Fruit fly (Drosophila melanogaster): ENCODE results near the gene CG5382.

CG5382 gene

dm6 chr3R:22365660-22366195 is at the start of gene CG5382:
Gene CG5382, minus strand, starts transcription at chr3R:22365983.
- TF ChIP-seq Myc (optimal IDR thresholded peaks at IDR 0.05): peak; percentile 48
- no peak for TF ChIP-seq CrebA (GFP tag; optimal IDR thresholded peaks at IDR 0.05; ENCODE audit: borderline replicate concordance)
- TF ChIP-seq Dif (GFP tag; optimal IDR thresholded peaks at IDR 0.05; ENCODE audit: partially characterized antibody): peak; percentile 85
- TF ChIP-seq fru (GFP tag; optimal IDR thresholded peaks at IDR 0.05): no peak
- TF ChIP-seq Hnf4 (GFP tag; optimal IDR thresholded peaks at IDR 0.05): no peak
- TF ChIP-seq woc (GFP tag; optimal IDR thresholded peaks at IDR 0.05): no peak
- TF ChIP-seq sage (GFP tag; optimal IDR thresholded peaks at IDR 0.05): peak; percentile 39
- TF ChIP-seq brk (GFP tag; optimal IDR thresholded peaks at IDR 0.05): no peak
- TF ChIP-seq Vsx2 (GFP tag; optimal IDR thresholded peaks at IDR 0.05; ENCODE audit: partially characterized antibody): peak; percentile 97
- no peak for TF ChIP-seq GATAd (GFP tag; optimal IDR thresholded peaks at IDR 0.05)
- no peak for TF ChIP-seq Dfd (GFP tag; optimal IDR thresholded peaks at IDR 0.05)
- no peak for TF ChIP-seq rgr (GFP tag; optimal IDR thresholded peaks at IDR 0.05)
- TF ChIP-seq N (GFP tag; optimal IDR thresholded peaks at IDR 0.05): no peak

- TF ChIP-seq CG9705 (GFP tag; optimal IDR thresholded peaks at IDR 0.05) (no peak), rgr (GFP tag; optimal IDR thresholded peaks at IDR 0.05) (peak; percentile 59), foxo (GFP tag; optimal IDR thresholded peaks at IDR 0.05) (peak in 1 of 2 experiments; percentile 12), Hnf4 (GFP tag; optimal IDR thresholded peaks at IDR 0.05) (peak; percentile 58), fru (GFP tag; optimal IDR thresholded peaks at IDR 0.05) (peak; percentile 43), h (GFP tag; optimal IDR thresholded peaks at IDR 0.05) (peak; percentile 57), Rel (GFP tag; optimal IDR thresholded peaks at IDR 0.05) (no peak), Rel (tag; optimal IDR thresholded peaks at IDR 0.05) (peak; percentile 33), HLH106 (tag; optimal IDR thresholded peaks at IDR 0.05) (no peak), Mio (GFP tag; optimal IDR thresholded peaks at IDR 0.05) (no peak), sage (GFP tag; optimal IDR thresholded peaks at IDR 0.05) (peak; percentile 23), Hr83 (GFP tag; optimal IDR thresholded peaks at IDR 0.05; ENCODE audit: poor library complexity, severe bottlenecking) (peak; percentile 91), dl (GFP tag; optimal IDR thresholded peaks at IDR 0.05; ENCODE audit: insufficient read depth in 1 of 2, partially characterized antibody in 2 of 2) (no peak), Jra (GFP tag; optimal IDR thresholded peaks at IDR 0.05) (no peak), br (GFP tag; optimal IDR thresholded peaks at IDR 0.05) (peak; percentile 49), Sp1 (GFP tag; optimal IDR thresholded peaks at IDR 0.05) (peak; percentile 34), CrebA (GFP tag; optimal IDR thresholded peaks at IDR 0.05; ENCODE audit: borderline replicate concordance) (no peak), OdsH (GFP tag; optimal IDR thresholded peaks at IDR 0.05) (peak; percentile 59), Hr78 (GFP tag; optimal IDR thresholded peaks at IDR 0.05) (no peak)
These were observed 46.2 kb upstream of the CG5382 start for dm6 chr3R:22411879-22412587.

dm6 chr3R:22410537-22411360 is 45.0 kb upstream of the CG5382 start, which contains the start of the genes CG13850 and lqfR:
Gene CG13850, minus strand, starts transcription at chr3R:22410915.
Gene lqfR, plus strand, starts transcription at chr3R:22411301.
- TF ChIP-seq Myc (optimal IDR thresholded peaks at IDR 0.05) (peak; percentile 99), Hnf4 (GFP tag; optimal IDR thresholded peaks at IDR 0.05) (peak; percentile 86), GATAd (GFP tag; optimal IDR thresholded peaks at IDR 0.05) (peak; percentile 41), lola (GFP tag; optimal IDR thresholded peaks at IDR 0.05) (no peak), ey (GFP tag; optimal IDR thresholded peaks at IDR 0.05) (peak; percentile 75), OdsH (GFP tag; optimal IDR thresholded peaks at IDR 0.05) (peak; percentile 76), Hr83 (GFP tag; optimal IDR thresholded peaks at IDR 0.05; ENCODE audit: poor library complexity, severe bottlenecking) (peak; percentile 59), brk (GFP tag; optimal IDR thresholded peaks at IDR 0.05) (no peak), CG9705 (GFP tag; optimal IDR thresholded peaks at IDR 0.05) (peak; percentile 59), br (GFP tag; optimal IDR thresholded peaks at IDR 0.05) (peak; percentile 77), Dfd (GFP tag; optimal IDR thresholded peaks at IDR 0.05) (no peak), woc (GFP tag; optimal IDR thresholded peaks at IDR 0.05) (peak; percentile 94), Jra (GFP tag; optimal IDR thresholded peaks at IDR 0.05) (peak; percentile 85), Hr78 (GFP tag; optimal IDR thresholded peaks at IDR 0.05) (no peak), h (GFP tag; optimal IDR thresholded peaks at IDR 0.05) (peak; percentile 86), dmrt93B (GFP tag; optimal IDR thresholded peaks at IDR 0.05) (peak; percentile 80), rgr (GFP tag; optimal IDR thresholded peaks at IDR 0.05) (peak; percentile 80), sv (GFP tag; optimal IDR thresholded peaks at IDR 0.05) (peak; percentile 79), CG32264 (GFP tag; optimal IDR thresholded peaks at IDR 0.05) (peak; percentile 3), CrebA (GFP tag; optimal IDR thresholded peaks at IDR 0.05; ENCODE audit: borderline replicate concordance) (no peak), foxo (GFP tag; optimal IDR thresholded peaks at IDR 0.05) (peak in 1 of 2 experiments; percentile 85), usp (GFP tag; optimal IDR thresholded peaks at IDR 0.05) (no peak), Rel (GFP tag; optimal IDR thresholded peaks at IDR 0.05) (no peak), Rel (tag; optimal IDR thresholded peaks at IDR 0.05) (peak; percentile 48), N (GFP tag; optimal IDR thresholded peaks at IDR 0.05) (no peak), fru (GFP tag; optimal IDR thresholded peaks at IDR 0.05) (peak; percentile 86), tai (GFP tag; optimal IDR thresholded peaks at IDR 0.05) (no peak), Sp1 (GFP tag; optimal IDR thresholded peaks at IDR 0.05) (peak; percentile 75), Dif (GFP tag; optimal IDR thresholded peaks at IDR 0.05; ENCODE audit: partially characterized antibody) (no peak), HLH106 (tag; optimal IDR thresholded peaks at IDR 0.05) (peak; percentile 74), dsf (GFP tag; optimal IDR thresholded peaks at IDR 0.05; ENCODE audit: borderline replicate concordance) (peak; percentile 67), jim (GFP tag; optimal IDR thresholded peaks at IDR 0.05) (no peak), Mio (GFP tag; optimal IDR thresholded peaks at IDR 0.05) (peak; percentile 38), sage (GFP tag; optimal IDR thresholded peaks at IDR 0.05) (peak; percentile 44), dl (GFP tag; optimal IDR thresholded peaks at IDR 0.05; ENCODE audit: insufficient read depth in 1 of 2, partially characterized antibody in 2 of 2) (no peak), pan (optimal IDR thresholded peaks at IDR 0.05) (no peak)
